Worm (Caenorhabditis elegans): ENCODE data around the gene F26F12.5.

- TF ChIP-seq cog-1 (tag; optimal IDR thresholded peaks at IDR 0.05) (no peak), flt-1 (GFP tag; IDR thresholded peaks at IDR 0.05) (no peak), ztf-29 (GFP tag; IDR thresholded peaks at IDR 0.05) (no peak)
Observed at ce11 chrV:5826592-5826991, 38.4 kb downstream of the F26F12.5 start, which contains the start of gene let-418.
